Worm (Caenorhabditis elegans): ENCODE measurements around the gene clec-62.

The clec-62 gene

ce11 chrII:12944587-12945126 is 49.7 kb upstream of the clec-62 start (continued):
- TF ChIP-seq cebp-1 (GFP tag; IDR thresholded peaks at IDR 0.05) (no peak; the same call in none of the 2 replicates), cebp-1 (tag; optimal IDR thresholded peaks at IDR 0.05) (peak; percentile 93), Y95B8A.8 (GFP tag; IDR thresholded peaks at IDR 0.05) (peak; percentile 96), Y56A3A.18 (GFP tag; IDR thresholded peaks at IDR 0.05) (peak; percentile 97), Y53G8AR.9 (GFP tag; conservative IDR thresholded peaks at IDR 0.05) (peak; percentile 93), lsl-1 (GFP tag; optimal IDR thresholded peaks at IDR 0.05) (peak; percentile 88), T07F8.4 (tag; optimal IDR thresholded peaks at IDR 0.05) (peak; percentile 87), ccch-3 (GFP tag; optimal IDR thresholded peaks at IDR 0.05) (peak; percentile 60), nhr-120 (GFP tag; IDR thresholded peaks at IDR 0.05) (peak; percentile 39; the same call in 1 of the 2 replicates), mcd-1 (GFP tag; IDR thresholded peaks at IDR 0.05) (peak; percentile 95), let-607 (tag; optimal IDR thresholded peaks at IDR 0.05) (peak; percentile 81 to 90), F57A8.1 (GFP tag; optimal IDR thresholded peaks at IDR 0.05) (peak; percentile 68), ceh-27 (GFP tag; optimal IDR thresholded peaks at IDR 0.05) (peak; percentile 86), ZK185.1 (tag; optimal IDR thresholded peaks at IDR 0.05; ENCODE audit: poor library complexity, severe bottlenecking) (peak; percentile 91), athp-1 (tag; optimal IDR thresholded peaks at IDR 0.05) (peak; percentile 94), lir-1 (GFP tag; conservative IDR thresholded peaks at IDR 0.05) (peak; percentile 81), egl-18 (GFP tag; IDR thresholded peaks at IDR 0.05) (peak; percentile 70; the same call in 1 of the 2 replicates), him-1 (tag; optimal IDR thresholded peaks at IDR 0.05) (peak; percentile 95), F22D6.2 (tag; optimal IDR thresholded peaks at IDR 0.05) (peak; percentile 86), repo-1 (tag; optimal IDR thresholded peaks at IDR 0.05) (peak; percentile 98), unc-62 (GFP tag; optimal IDR thresholded peaks at IDR 0.05) (peak; percentile 5), hmg-20 (GFP tag; IDR thresholded peaks at IDR 0.05) (peak; percentile 87), tlf-1 (GFP tag; optimal IDR thresholded peaks at IDR 0.05) (peak; percentile 95), F39B2.1 (GFP tag; IDR thresholded peaks at IDR 0.05) (0 out of 2 replicates have a peak, but pooled peaks have one; percentile 78), ztf-25 (GFP tag; IDR thresholded peaks at IDR 0.05) (peak; percentile 91), nfya-1 (tag; optimal IDR thresholded peaks at IDR 0.05; ENCODE audit: borderline replicate concordance, insufficient read depth) (no peak), snpc-1.3 (tag; optimal IDR thresholded peaks at IDR 0.05; ENCODE audit: insufficient read depth) (peak; percentile 96), unc-130 (GFP tag; optimal IDR thresholded peaks at IDR 0.05) (peak; percentile 92), mxl-1 (tag; optimal IDR thresholded peaks at IDR 0.05) (peak; percentile 90), dpff-1 (tag; optimal IDR thresholded peaks at IDR 0.05) (peak; percentile 95), pha-4 (tag; optimal IDR thresholded peaks at IDR 0.05) (no peak), pbrm-1 (GFP tag; IDR thresholded peaks at IDR 0.05) (peak; percentile 99), nfyb-1 (GFP tag; IDR thresholded peaks at IDR 0.05) (peak; percentile 97), C06A6.2 (GFP tag; conservative IDR thresholded peaks at IDR 0.05) (peak; percentile 88), somi-1 (GFP tag; optimal IDR thresholded peaks at IDR 0.05) (peak; percentile 93), zim-3 (tag; optimal IDR thresholded peaks at IDR 0.05) (peak; percentile 87), egrh-3 (GFP tag; IDR thresholded peaks at IDR 0.05) (peak; percentile 98), attf-3 (GFP tag; conservative IDR thresholded peaks at IDR 0.05) (peak; percentile 82; the same call in 1 of the 2 replicates), atf-7 (tag; optimal IDR thresholded peaks at IDR 0.05) (peak; percentile 93), sea-2 (GFP tag; IDR thresholded peaks at IDR 0.05) (peak; percentile 84; the same call in 1 of the 2 replicates), hlh-26 (GFP tag; conservative IDR thresholded peaks at IDR 0.05) (0 out of 2 replicates have a peak, but pooled peaks have one; percentile 72), fkh-3 (tag; optimal IDR thresholded peaks at IDR 0.05) (peak; percentile 92), ceh-100 (GFP tag; IDR thresholded peaks at IDR 0.05) (peak; percentile 83), dpl-1 (GFP tag; optimal IDR thresholded peaks at IDR 0.05) (peak; percentile 53), ztf-22 (GFP tag; optimal IDR thresholded peaks at IDR 0.05) (peak; percentile 92), bed-2 (GFP tag; IDR thresholded peaks at IDR 0.05) (peak; percentile 64; the same call in 1 of the 2 replicates), ztf-6 (GFP tag; IDR thresholded peaks at IDR 0.05) (peak; percentile 56; the same call in 1 of the 2 replicates)

Data from whole organism, young adult.